Fruit fly (Drosophila melanogaster): ENCODE measurements around the gene TwdlN.

DNA sequence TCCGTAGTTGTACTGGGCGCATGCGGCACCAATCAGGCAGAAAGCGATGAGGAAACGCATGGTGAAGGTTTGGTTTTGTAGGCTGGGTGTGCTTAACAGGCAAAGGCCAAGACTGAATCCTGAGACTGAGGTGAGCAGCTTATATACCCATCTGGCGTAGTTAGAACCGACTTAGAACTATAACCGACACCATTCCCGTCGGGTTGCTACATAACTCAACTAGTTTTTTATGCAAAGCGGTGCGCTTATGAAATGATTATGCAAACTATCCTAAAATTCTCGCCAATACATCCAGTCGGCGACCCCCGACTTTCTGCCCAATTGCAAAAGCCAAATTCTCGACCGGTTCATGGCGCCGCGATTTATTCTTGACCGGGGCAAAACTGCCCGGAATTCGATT, 5.0 kb upstream of the TwdlN start, which contains the start of gene TwdlO:
- no peak for TF ChIP-seq psq (optimal IDR thresholded peaks at IDR 0.05)
- no peak for TF ChIP-seq ttk (optimal IDR thresholded peaks at IDR 0.05)
- TF ChIP-seq h (optimal IDR thresholded peaks at IDR 0.05) = no peak
